Fruit fly (Drosophila melanogaster): ENCODE results near the gene Gapdh2.

Gene Gapdh2

dm6 chrX:15835393-15835792, 32.6 kb upstream of the Gapdh2 start, which contains the start of gene Chc (continued):
- TF ChIP-seq Gug (GFP tag; IDR thresholded peaks at IDR 0.05) (no peak), CG6791 (GFP tag; IDR thresholded peaks at IDR 0.05; ENCODE audit: partially characterized antibody) (peak; percentile 98), Dad (GFP tag; optimal IDR thresholded peaks at IDR 0.05) (no peak), br (optimal IDR thresholded peaks at IDR 0.05) (no peak), CG2712 (tag; optimal IDR thresholded peaks at IDR 0.05) (peak; percentile 4), CG9932 (GFP tag; IDR thresholded peaks at IDR 0.05) (peak; percentile 64), Dll (GFP tag; IDR thresholded peaks at IDR 0.05; ENCODE audit: partially characterized antibody) (peak; percentile 94), CG3407 (GFP tag; optimal IDR thresholded peaks at IDR 0.05) (no peak), CG16813 (GFP tag; IDR thresholded peaks at IDR 0.05; ENCODE audit: partially characterized antibody) (peak; percentile 98), nerfin-2 (GFP tag; IDR thresholded peaks at IDR 0.05; ENCODE audit: partially characterized antibody) (peak; percentile 93), knrl (GFP tag; IDR thresholded peaks at IDR 0.05; ENCODE audit: partially characterized antibody) (peak; percentile 96), HmgD (GFP tag; optimal IDR thresholded peaks at IDR 0.05) (no peak), hb (GFP tag; IDR thresholded peaks at IDR 0.05; ENCODE audit: partially characterized antibody) (peak; percentile 96), twi (tag; optimal IDR thresholded peaks at IDR 0.05) (no peak), sna (GFP tag; IDR thresholded peaks at IDR 0.05; ENCODE audit: partially characterized antibody) (peak; percentile 92), Ets97D (GFP tag; optimal IDR thresholded peaks at IDR 0.05) (peak; percentile 30), Asciz (GFP tag; optimal IDR thresholded peaks at IDR 0.05) (no peak), CG2129 (GFP tag; IDR thresholded peaks at IDR 0.05; ENCODE audit: partially characterized antibody) (peak; percentile 88), CG12219 (GFP tag; optimal IDR thresholded peaks at IDR 0.05) (no peak), CG17568 (GFP tag; optimal IDR thresholded peaks at IDR 0.05) (no peak), CG1603 (tag; optimal IDR thresholded peaks at IDR 0.05) (peak; percentile 75), insv (GFP tag; optimal IDR thresholded peaks at IDR 0.05) (peak; percentile 72 to 97), CG12391 (tag; optimal IDR thresholded peaks at IDR 0.05) (peak; percentile 3), Adf1 (GFP tag; IDR thresholded peaks at IDR 0.05) (no peak), mam (GFP tag; optimal IDR thresholded peaks at IDR 0.05) (peak; percentile 5), CG16863 (GFP tag; optimal IDR thresholded peaks at IDR 0.05) (no peak), E2f2 (GFP tag; IDR thresholded peaks at IDR 0.05) (peak; percentile 50; the same call in 1 of the 2 replicates), MESR4 (GFP tag; optimal IDR thresholded peaks at IDR 0.05) (peak; percentile 7), CG2116 (GFP tag; optimal IDR thresholded peaks at IDR 0.05) (peak; percentile 84), dmrt99B (tag; optimal IDR thresholded peaks at IDR 0.05) (no peak), Xbp1 (GFP tag; optimal IDR thresholded peaks at IDR 0.05) (peak; percentile 20), CG7987 (GFP tag; optimal IDR thresholded peaks at IDR 0.05) (no peak), sob (GFP tag; IDR thresholded peaks at IDR 0.05) (peak; percentile 10; the same call in 1 of the 2 replicates), crol (GFP tag; IDR thresholded peaks at IDR 0.05) (no peak), CG1832 (GFP tag; optimal IDR thresholded peaks at IDR 0.05) (no peak), Rfx (GFP tag; IDR thresholded peaks at IDR 0.05) (peak; percentile 36; the same call in 1 of the 2 replicates), sd (tag; optimal IDR thresholded peaks at IDR 0.05) (peak; percentile 69), seq (GFP tag; IDR thresholded peaks at IDR 0.05) (no peak), TFAM (GFP tag; optimal IDR thresholded peaks at IDR 0.05) (no peak), CG10565 (GFP tag; optimal IDR thresholded peaks at IDR 0.05) (no peak), bowl (GFP tag; IDR thresholded peaks at IDR 0.05) (no peak), gt (GFP tag; IDR thresholded peaks at IDR 0.05) (no peak)
